Worm (Caenorhabditis elegans): ENCODE results near the gene Y43F8B.19.

DNA sequence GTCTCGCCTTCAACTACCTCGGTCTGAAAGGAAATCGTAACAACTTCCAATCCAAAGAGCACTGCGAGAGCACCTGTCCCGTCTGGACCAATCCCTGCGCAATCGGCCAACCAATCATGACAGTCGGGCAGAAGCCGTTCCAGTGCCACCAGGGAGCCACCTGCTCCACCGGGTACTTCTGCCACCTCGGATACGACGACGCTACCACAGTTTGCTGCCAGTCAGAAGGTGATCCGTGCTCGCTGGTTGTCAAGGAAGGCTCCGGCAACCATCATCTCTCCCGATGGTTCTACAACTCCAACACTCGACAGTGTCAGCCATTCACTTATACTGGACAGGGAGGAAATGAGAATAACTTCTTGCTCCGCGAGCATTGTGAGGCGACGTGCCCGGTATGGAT is 3.0 kb downstream of the Y43F8B.19 start:
- no peak for TF ChIP-seq dve-1 (tag; optimal IDR thresholded peaks at IDR 0.05)
- TF ChIP-seq hlh-13 (GFP tag; optimal IDR thresholded peaks at IDR 0.05) = no peak
- TF ChIP-seq sox-4 (tag; optimal IDR thresholded peaks at IDR 0.05) = no peak
- no peak for TF ChIP-seq ama-1 (optimal IDR thresholded peaks at IDR 0.05)

Data from whole organism, late embryonic.